Worm (Caenorhabditis elegans) whole organism, young adult: ENCODE results near the gene Y55H10A.2.

Source experiments
- B0019.2 ChIP-seq: fragments of 200-800 bp; sonication (Bioruptor generic); conservative IDR thresholded peaks from 2 replicates; pipeline ENCODE4 v1.3.6; 2022; ENCODE audit warnings: missing genetic modification reagents, missing genetic modification characterization, missing compliant biosample characterization
- C06A6.2 ChIP-seq: fragments of 200-800 bp; sonication (Bioruptor generic); conservative IDR thresholded peaks from 2 replicates; pipeline ENCODE4 v1.3.6; 2022; ENCODE audit warnings: missing genetic modification characterization, missing compliant biosample characterization
- F49E8.2 ChIP-seq: sonication (generic microtip); optimal IDR thresholded peaks from 3 replicates; lab custom pipeline; 2017; ENCODE audit warnings: missing genetic modification characterization, mild to moderate bottlenecking, missing compliant biosample characterization, antibody characterized with exemption, moderate library complexity; ENCODE audit not compliant: insufficient read depth
- F52B5.7 ChIP-seq: sonication (generic microtip); optimal IDR thresholded peaks from 2 replicates; lab custom pipeline; 2016; ENCODE audit warnings: mild to moderate bottlenecking, missing genetic modification characterization, missing compliant biosample characterization
- F55B11.4 ChIP-seq: sonication (generic microtip); optimal IDR thresholded peaks from 2 replicates; lab custom pipeline; 2016; ENCODE audit warnings: missing compliant biosample characterization, missing genetic modification characterization, borderline replicate concordance; ENCODE audit not compliant: insufficient read depth
- ZK185.1 ChIP-seq: sonication (generic microtip); optimal IDR thresholded peaks from 2 replicates; lab custom pipeline; 2016; ENCODE audit warnings: mild to moderate bottlenecking, missing genetic modification characterization, missing compliant biosample characterization; ENCODE audit not compliant: poor library complexity, severe bottlenecking
- aptf-2 ChIP-seq: fragments of 200-800 bp; sonication (Bioruptor generic); conservative IDR thresholded peaks from 2 replicates; pipeline ENCODE4 v1.3.6; 2022; ENCODE audit warnings: missing genetic modification reagents, missing genetic modification characterization, missing compliant biosample characterization
- attf-5 ChIP-seq: fragments of 200-800 bp; sonication (Bioruptor generic); optimal IDR thresholded peaks from 2 replicates; lab custom pipeline; 2018; ENCODE audit warnings: mild to moderate bottlenecking, missing genetic modification characterization, missing compliant biosample characterization
- attf-6 ChIP-seq: fragments of 200-800 bp; sonication (Bioruptor generic); IDR thresholded peaks from 2 replicates; pipeline ENCODE4 v1.3.6; 2022; ENCODE audit warnings: missing genetic modification reagents, missing genetic modification characterization, missing compliant biosample characterization
- bed-1 ChIP-seq: fragments of 200-800 bp; sonication (Bioruptor generic); IDR thresholded peaks from 2 replicates; pipeline ENCODE4 v1.3.6; 2022; ENCODE audit warnings: missing genetic modification reagents, missing genetic modification characterization, missing compliant biosample characterization
- cebp-1 ChIP-seq, 2 experiments: fragments of 200-800 bp in 1 of 2; sonication (Bioruptor generic) in 1 of 2; sonication (generic microtip) in 1 of 2; IDR thresholded peaks in 1 of 2; optimal IDR thresholded peaks in 1 of 2; 2 replicates each; pipeline versions ENCODE4 v1.3.6 to Lab custom; 2017 to 2022; ENCODE audit warnings: missing compliant biosample characterization in 2 of 2, missing genetic modification characterization in 2 of 2, mild to moderate bottlenecking in 1 of 2, missing genetic modification reagents in 1 of 2, moderate library complexity in 1 of 2
- ceh-27 ChIP-seq: fragments of 200-800 bp; sonication (Bioruptor generic); optimal IDR thresholded peaks from 2 replicates; lab custom pipeline; 2018; ENCODE audit warnings: mild to moderate bottlenecking, missing genetic modification characterization, moderate library complexity, missing compliant biosample characterization
- dox-1 ChIP-seq: fragments of 200-800 bp; sonication (Bioruptor generic); IDR thresholded peaks from 2 replicates; pipeline ENCODE4 v1.3.6; 2022; ENCODE audit warnings: missing genetic modification reagents, missing genetic modification characterization, missing compliant biosample characterization
- efl-1 ChIP-seq: fragments of 150-350 bp; optimal IDR thresholded peaks from 2 replicates; lab custom pipeline; 2014; ENCODE audit warnings: missing biosample characterization, missing genetic modification reagents, missing genetic modification characterization
- egl-18 ChIP-seq: fragments of 200-800 bp; sonication (Bioruptor generic); IDR thresholded peaks from 2 replicates; pipeline ENCODE4 v1.3.6; 2022; ENCODE audit warnings: missing genetic modification reagents, missing genetic modification characterization, missing compliant biosample characterization
- egrh-3 ChIP-seq: fragments of 200-800 bp; sonication (Bioruptor generic); IDR thresholded peaks from 2 replicates; pipeline ENCODE4 v1.3.6; 2022; ENCODE audit warnings: missing genetic modification reagents, missing genetic modification characterization, missing compliant biosample characterization
- ekl-4 ChIP-seq: fragments of 200-800 bp; sonication (Bioruptor generic); IDR thresholded peaks from 2 replicates; pipeline ENCODE4 v1.3.6; 2022; ENCODE audit warnings: missing genetic modification reagents, missing genetic modification characterization, missing compliant biosample characterization
- hmg-1.2 ChIP-seq: fragments of 200-800 bp; sonication (Bioruptor generic); IDR thresholded peaks from 2 replicates; pipeline ENCODE4 v1.3.6; 2022; ENCODE audit warnings: missing genetic modification reagents, missing genetic modification characterization, missing compliant biosample characterization
- let-607 ChIP-seq, 2 experiments: fragments of 200-800 bp in 1 of 2; sonication (Bioruptor generic) in 1 of 2; sonication (generic microtip) in 1 of 2; optimal IDR thresholded peaks; 2 replicates each; lab custom pipeline; 2016 to 2018; ENCODE audit warnings: mild to moderate bottlenecking in 2 of 2, missing compliant biosample characterization in 2 of 2, missing genetic modification characterization in 2 of 2, moderate library complexity in 2 of 2, missing genotype in 1 of 2
- lin-54 ChIP-seq: fragments of 200-800 bp; sonication (Bioruptor generic); optimal IDR thresholded peaks from 2 replicates; lab custom pipeline; 2018; ENCODE audit warnings: mild to moderate bottlenecking, missing genetic modification characterization, missing compliant biosample characterization
- madf-8 ChIP-seq: fragments of 200-800 bp; sonication (Bioruptor generic); conservative IDR thresholded peaks from 2 replicates; pipeline ENCODE4 v1.3.6; 2022; ENCODE audit warnings: missing genetic modification reagents, missing genetic modification characterization, missing compliant biosample characterization
- mxl-1 ChIP-seq: sonication (generic microtip); optimal IDR thresholded peaks from 2 replicates; lab custom pipeline; 2016; ENCODE audit warnings: missing genetic modification characterization, missing compliant biosample characterization
- nhr-80 ChIP-seq: sonication (generic microtip); optimal IDR thresholded peaks from 2 replicates; lab custom pipeline; 2016; ENCODE audit warnings: missing genetic modification characterization, missing compliant biosample characterization
- nhr-90 ChIP-seq: sonication (generic microtip); optimal IDR thresholded peaks from 2 replicates; lab custom pipeline; 2016; ENCODE audit warnings: missing genotype, mild to moderate bottlenecking, missing genetic modification characterization, missing compliant biosample characterization
- pha-4 ChIP-seq: fragments of 150-350 bp; sonication (generic microtip); optimal IDR thresholded peaks from 2 replicates; lab custom pipeline; 2014; ENCODE audit warnings: missing biosample characterization, missing genetic modification reagents, missing genetic modification characterization
- snpc-3.4 ChIP-seq: sonication (generic microtip); optimal IDR thresholded peaks from 2 replicates; lab custom pipeline; 2017; ENCODE audit warnings: missing genetic modification characterization, mild to moderate bottlenecking, missing compliant biosample characterization, antibody characterized with exemption, moderate library complexity, missing genotype, missing genetic modification reagents
- somi-1 ChIP-seq: fragments of 200-800 bp; sonication (Bioruptor generic); optimal IDR thresholded peaks from 2 replicates; lab custom pipeline; 2018; ENCODE audit warnings: mild to moderate bottlenecking, missing genetic modification characterization, missing compliant biosample characterization
- tbp1 ChIP-seq: fragments of 200-800 bp; sonication (Bioruptor generic); optimal IDR thresholded peaks from 2 replicates; lab custom pipeline; 2018; ENCODE audit warnings: mild to moderate bottlenecking, missing genetic modification characterization, missing compliant biosample characterization
- unc-130 ChIP-seq: sonication (generic microtip); optimal IDR thresholded peaks from 2 replicates; lab custom pipeline; 2016; ENCODE audit warnings: missing genetic modification reagents, missing genetic modification characterization, missing compliant biosample characterization
- xnd-1 ChIP-seq: sonication (generic microtip); optimal IDR thresholded peaks from 2 replicates; lab custom pipeline; 2016; ENCODE audit warnings: missing genotype, missing genetic modification reagents, missing genetic modification characterization, missing compliant biosample characterization
- zfh-2 ChIP-seq: fragments of 200-800 bp; sonication (Bioruptor generic); conservative IDR thresholded peaks from 2 replicates; pipeline ENCODE4 v1.3.6; 2022; ENCODE audit warnings: missing genetic modification reagents, missing genetic modification characterization, missing compliant biosample characterization
- ztf-18 ChIP-seq: sonication (generic microtip); optimal IDR thresholded peaks from 2 replicates; lab custom pipeline; 2016; ENCODE audit warnings: missing genotype, mild to moderate bottlenecking, missing genetic modification characterization, missing compliant biosample characterization
- ztf-25 ChIP-seq: fragments of 200-800 bp; sonication (Bioruptor generic); IDR thresholded peaks from 2 replicates; pipeline ENCODE4 v1.3.6; 2022; ENCODE audit warnings: missing genetic modification reagents, missing genetic modification characterization, missing compliant biosample characterization

Gene Y55H10A.2

DNA sequence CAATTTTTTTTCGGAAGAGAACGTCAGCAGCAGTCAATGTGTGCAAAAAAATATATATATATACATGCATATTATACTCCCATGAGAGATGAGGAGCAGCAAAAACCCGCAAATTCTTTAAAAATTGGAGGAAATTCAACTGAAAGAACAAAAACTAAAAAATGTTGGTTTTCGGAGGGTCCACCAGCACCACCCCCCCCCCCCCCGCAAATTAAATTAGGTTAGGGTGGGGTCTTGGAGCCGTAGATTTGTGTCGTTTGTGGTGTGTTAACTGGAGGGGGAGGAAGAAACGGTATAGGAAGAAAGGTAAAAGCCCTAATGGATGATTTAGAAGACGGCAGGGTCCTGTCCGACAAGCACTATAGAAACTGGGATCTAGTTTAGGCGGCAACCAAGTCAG lies 15.0 kb upstream of the Y55H10A.2 start:
- TF ChIP-seq zfh-2: peak; percentile 69; the same call in 1 of the 2 replicates
- no peak for TF ChIP-seq attf-6 (GFP tag; lab: Robert Waterston, UW)
- peak; percentile 74; the same call in 1 of the 2 replicates for TF ChIP-seq egrh-3
- TF ChIP-seq xnd-1 (tag; lab: Kevin White, UChicago): no peak
- TF ChIP-seq, all 124 proteins: peak for 2

DNA sequence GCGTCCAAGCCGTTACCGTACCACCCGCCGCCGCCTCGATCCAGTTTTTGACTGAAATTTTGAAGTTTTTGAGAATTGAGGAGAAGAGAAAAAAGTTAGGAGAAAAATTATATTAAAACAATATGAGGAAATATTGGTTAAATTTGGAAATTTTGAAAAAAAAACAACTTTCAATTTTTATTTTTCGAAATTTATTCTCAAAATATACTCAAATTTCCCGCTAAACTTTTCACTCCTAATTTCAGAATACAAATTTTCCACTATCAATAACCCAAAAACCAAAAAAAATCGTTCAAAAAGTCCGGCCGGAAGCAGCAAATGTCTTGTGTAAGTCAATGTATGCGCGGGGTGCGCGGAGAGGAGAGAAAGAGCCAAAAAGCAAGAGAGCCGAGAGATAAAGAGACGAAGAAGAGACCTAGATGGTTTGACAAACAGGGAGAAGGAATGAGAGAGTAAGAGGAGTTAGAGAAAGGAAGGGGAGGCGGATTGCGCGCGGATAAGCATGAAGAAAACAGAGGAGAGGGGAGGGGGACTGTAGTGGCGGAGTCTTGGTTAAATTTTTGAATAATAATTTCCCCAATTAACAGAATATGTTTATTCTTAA lies 13.2 kb upstream of the Y55H10A.2 start, which contains the start of gene elks-1:
Gene elks-1, minus strand, starts transcription at position 51 of the 604 bp plus-strand sequence.
- TF ChIP-seq hmg-1.2 (GFP tag; lab: Robert Waterston, UW) (peak; percentile 49; the same call in 1 of the 2 replicates), egl-18 (no peak), aptf-2 (no peak)

DNA sequence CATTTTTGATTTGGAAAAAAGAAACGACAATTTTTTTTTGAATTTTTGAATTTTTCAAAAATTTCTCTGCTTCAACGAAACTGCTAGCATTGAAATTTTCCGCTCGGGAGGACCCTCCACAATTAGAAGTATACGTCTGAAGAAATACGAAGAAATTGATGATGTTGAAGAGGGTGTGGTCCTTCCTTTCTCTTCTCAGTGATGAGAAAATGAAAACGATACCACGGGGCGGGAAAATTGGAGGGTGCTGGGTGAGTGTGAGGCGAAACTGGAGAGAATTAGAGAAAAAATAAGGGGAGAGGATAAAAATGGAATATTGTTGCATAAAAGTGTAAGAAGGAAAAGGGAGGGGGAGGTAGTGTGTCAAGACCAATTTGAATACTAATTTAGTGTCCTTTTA lies 11.3 kb upstream of the Y55H10A.2 start:
- TF ChIP-seq aptf-2 (no peak), unc-130 (GFP tag; lab: Kevin White, UChicago) (no peak), tbp1 (GFP tag; lab: Kevin White, UChicago) (no peak), F49E8.2 (no peak), egl-18 (no peak), C06A6.2 (GFP tag; lab: Robert Waterston, UW) (no peak), ekl-4 (GFP tag; lab: Robert Waterston, UW) (no peak)

DNA sequence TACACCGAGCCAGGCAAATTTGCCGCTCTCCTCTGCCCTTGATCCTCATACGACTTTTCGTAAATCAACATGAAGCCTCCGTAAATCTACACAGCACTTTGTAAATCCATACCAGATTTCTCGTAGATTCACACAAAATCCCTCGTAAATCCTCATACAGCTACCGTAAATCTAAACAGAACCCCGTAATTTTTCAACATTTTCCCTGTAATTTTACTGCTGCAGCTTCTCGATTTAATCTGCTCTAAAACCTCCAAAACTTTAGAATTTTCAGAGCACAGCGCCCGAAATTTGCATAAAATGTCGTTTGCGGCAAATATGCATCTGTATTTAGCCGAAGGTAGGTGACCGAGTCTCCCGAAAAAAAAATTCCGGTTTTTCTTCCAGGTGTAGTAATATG lies 8.6 kb upstream of the Y55H10A.2 start, which contains the start of gene F42A6.1:
Gene F42A6.1, plus strand, starts transcription at position 301 of the 400 bp plus-strand sequence.
- TF ChIP-seq snpc-3.4 (tag; lab: Kevin White, UChicago) (no peak), ZK185.1 (tag; lab: Kevin White, UChicago) (no peak), ztf-18 (tag; lab: Kevin White, UChicago) (no peak), let-607 (tag; optimal IDR thresholded peaks at IDR 0.05; lab: Kevin White, UChicago) (no peak), B0019.2 (GFP tag; lab: Robert Waterston, UW) (no peak), F52B5.7 (no peak), egl-18 (no peak), mxl-1 (tag; lab: Kevin White, UChicago) (no peak)
- TF ChIP-seq, all 124 proteins: peak for 0

DNA sequence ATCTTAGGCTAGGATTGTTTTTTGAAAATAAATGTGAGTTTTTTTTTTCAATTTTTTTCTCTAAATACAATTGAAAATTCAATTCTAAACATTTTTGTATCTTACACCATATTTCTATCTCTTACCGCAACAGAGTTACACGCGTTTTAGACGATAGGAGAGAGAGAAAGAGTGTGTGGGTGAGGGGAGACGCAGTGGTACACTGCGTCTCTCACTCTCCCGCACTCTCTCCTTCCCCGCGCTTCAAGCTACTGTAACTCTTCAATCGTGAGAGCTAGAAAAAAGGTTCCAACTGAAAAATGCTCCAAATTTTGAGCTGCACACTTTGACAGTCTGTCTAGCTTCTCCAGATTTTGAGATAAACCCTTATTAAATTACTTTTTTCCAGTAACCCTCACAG lies 463 bp downstream of the Y55H10A.2 start:
- TF ChIP-seq somi-1 (no peak), hmg-1.2 (GFP tag; lab: Robert Waterston, UW) (peak; percentile 90), F55B11.4 (tag; lab: Kevin White, UChicago) (no peak)

DNA sequence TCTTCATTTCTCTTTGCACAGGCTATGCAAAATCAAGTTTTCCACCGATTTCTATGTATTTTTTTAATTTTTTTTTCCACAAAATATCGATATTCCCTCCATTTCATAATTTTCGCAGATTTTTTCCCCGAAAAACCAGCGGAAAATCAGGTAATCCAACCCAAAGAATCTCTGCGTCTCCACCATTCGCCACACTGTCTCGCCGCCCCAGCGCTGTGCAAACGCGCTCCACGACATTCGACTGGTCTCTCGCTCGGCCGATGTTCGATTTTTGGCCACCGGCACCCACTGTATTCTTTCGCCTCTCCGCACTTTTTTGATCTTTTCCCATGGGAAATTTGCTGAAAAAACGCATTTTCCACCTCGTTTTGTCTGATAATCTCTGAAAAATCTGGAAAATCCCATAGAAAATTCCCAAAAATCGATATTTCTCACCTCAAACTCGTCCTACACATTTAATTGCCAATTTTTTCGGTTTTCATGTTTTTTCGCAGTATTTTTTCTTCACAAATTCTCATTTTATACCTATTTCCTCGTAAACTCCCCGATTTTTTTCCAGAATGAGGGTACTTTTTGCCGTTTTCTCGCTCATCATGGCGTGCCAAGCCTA lies 5.4 kb downstream of the Y55H10A.2 start, which contains the start of gene vha-19:
Gene vha-19, plus strand, starts transcription at position 560 of the 610 bp plus-strand sequence.
- TF ChIP-seq ztf-25 (GFP tag; lab: Robert Waterston, UW): no peak
- no peak for TF ChIP-seq egl-18
- TF ChIP-seq nhr-90 (tag; lab: Kevin White, UChicago): no peak
- TF ChIP-seq dox-1: no peak
- TF ChIP-seq bed-1: no peak
- TF ChIP-seq nhr-80 (tag; lab: Kevin White, UChicago): peak; percentile 78
- TF ChIP-seq lin-54 (GFP tag; lab: Kevin White, UChicago): peak; percentile 17
- peak; percentile 13 for TF ChIP-seq ceh-27 (GFP tag; lab: Kevin White, UChicago)
- TF ChIP-seq cebp-1 (GFP tag; IDR thresholded peaks at IDR 0.05; lab: Robert Waterston, UW): no peak
- peak; percentile 73 for TF ChIP-seq cebp-1 (tag; optimal IDR thresholded peaks at IDR 0.05; lab: Kevin White, UChicago)
- peak; percentile 54 for TF ChIP-seq attf-5 (GFP tag; lab: Kevin White, UChicago)
- no peak for TF ChIP-seq madf-8 (GFP tag; lab: Robert Waterston, UW)
- peak; percentile 4 for TF ChIP-seq efl-1 (GFP tag; lab: Kevin White, UChicago)
- TF ChIP-seq pha-4 (tag; lab: Kevin White, UChicago): no peak
- TF ChIP-seq ztf-18 (tag; lab: Kevin White, UChicago): peak; percentile 20
